In the genomic region with DNA sequence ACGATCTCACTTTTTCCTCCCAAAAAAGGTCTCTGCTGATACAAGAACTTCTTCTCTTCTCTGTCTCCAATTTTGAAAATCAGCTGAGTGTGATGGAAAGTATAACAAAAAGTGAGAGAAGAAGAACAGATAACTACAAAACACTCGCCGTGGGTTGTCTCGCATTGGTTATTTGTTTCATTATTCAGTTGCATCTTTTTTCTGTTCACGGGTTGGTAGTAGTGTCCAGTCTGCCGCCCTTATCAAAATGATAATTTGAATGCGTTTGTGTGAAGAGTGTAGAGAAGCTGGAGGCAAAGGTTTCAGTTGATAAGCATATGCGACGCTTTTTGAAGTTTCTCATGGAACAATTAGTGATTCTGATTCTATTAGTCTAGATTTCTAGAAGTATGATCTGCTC, we compare ENCODE assay signal across 6 worm cellular contexts.
TF ChIP-seq lines count a peak whose summit lies in the region.

No protein-coding gene starts in this region.

TF ChIP-seq in whole organism, L1 larva, 84 proteins besides CTCF, POLR2A, EP300 and RAD21 (continues in another document):
- TF ChIP-seq ces-1 (GFP tag; optimal IDR thresholded peaks at IDR 0.05; lab: Kevin White, UChicago) (no peak), ztf-11 (tag; optimal IDR thresholded peaks at IDR 0.05; lab: Kevin White, UChicago) (no peak), elt-3 (tag; optimal IDR thresholded peaks at IDR 0.05; lab: Kevin White, UChicago) (peak in 1 of 6 experiments; percentile 42), rnt-1 (tag; optimal IDR thresholded peaks at IDR 0.05; lab: Kevin White, UChicago) (no peak), lsy-2 (tag; optimal IDR thresholded peaks at IDR 0.05; lab: Kevin White, UChicago) (peak in 1 of 2 experiments; percentile 17), skn-1 (tag; optimal IDR thresholded peaks at IDR 0.05; lab: Kevin White, UChicago) (no peak), nhr-20 (tag; optimal IDR thresholded peaks at IDR 0.05; lab: Kevin White, UChicago) (peak; percentile 9), unc-98 (GFP tag; IDR thresholded peaks at IDR 0.05; lab: Robert Waterston, UW) (no peak), zag-1 (tag; optimal IDR thresholded peaks at IDR 0.05; lab: Kevin White, UChicago) (no peak), lin-14 (GFP tag; optimal IDR thresholded peaks at IDR 0.05; lab: Kevin White, UChicago) (peak; percentile 54), aha-1 (tag; optimal IDR thresholded peaks at IDR 0.05; lab: Kevin White, UChicago) (no peak), efl-3 (GFP tag; optimal IDR thresholded peaks at IDR 0.05; lab: Kevin White, UChicago) (no peak), mef-2 (tag; optimal IDR thresholded peaks at IDR 0.05; lab: Kevin White, UChicago) (no peak), nhr-12 (tag; optimal IDR thresholded peaks at IDR 0.05; lab: Kevin White, UChicago) (no peak), lin-35 (GFP tag; optimal IDR thresholded peaks at IDR 0.05; lab: Kevin White, UChicago) (peak in 1 of 2 experiments; percentile 51)

TF ChIP-seq in whole organism, L2 larva, 48 proteins besides CTCF, POLR2A, EP300 and RAD21:
- TF ChIP-seq skn-1 (tag; optimal IDR thresholded peaks at IDR 0.05; lab: Kevin White, UChicago), result peak; percentile 47
- TF ChIP-seq C34F6.9 (tag; optimal IDR thresholded peaks at IDR 0.05; lab: Kevin White, UChicago), result no peak
- TF ChIP-seq sma-9 (GFP tag; optimal IDR thresholded peaks at IDR 0.05; lab: Kevin White, UChicago), result peak; percentile 1
- TF ChIP-seq sma-9 (tag; optimal IDR thresholded peaks at IDR 0.05; lab: Kevin White, UChicago), result no peak
- no peak for TF ChIP-seq unc-62 (GFP tag; optimal IDR thresholded peaks at IDR 0.05; lab: Kevin White, UChicago)
- peak; percentile 8 for TF ChIP-seq sma-3 (GFP tag; optimal IDR thresholded peaks at IDR 0.05; lab: Kevin White, UChicago)
- TF ChIP-seq fos-1 (tag; optimal IDR thresholded peaks at IDR 0.05; lab: Kevin White, UChicago), result peak; percentile 92

TF ChIP-seq in whole organism, L3 larva, 47 proteins besides CTCF, POLR2A, EP300 and RAD21:
- no peak for TF ChIP-seq unc-62 (GFP tag; optimal IDR thresholded peaks at IDR 0.05; lab: Kevin White, UChicago)
- peak; percentile 86 for TF ChIP-seq elt-2 (tag; optimal IDR thresholded peaks at IDR 0.05; lab: Kevin White, UChicago)
- TF ChIP-seq mdl-1 (tag; optimal IDR thresholded peaks at IDR 0.05; lab: Kevin White, UChicago), result no peak
- no peak for TF ChIP-seq daf-12 (tag; optimal IDR thresholded peaks at IDR 0.05; lab: Kevin White, UChicago)
- no peak for TF ChIP-seq fkh-2 (tag; optimal IDR thresholded peaks at IDR 0.05; lab: Kevin White, UChicago)
- peak; percentile 37 for TF ChIP-seq nfya-1 (tag; optimal IDR thresholded peaks at IDR 0.05; lab: Kevin White, UChicago; ENCODE audit: insufficient read depth)
- peak; percentile 36 for TF ChIP-seq pha-4 (tag; optimal IDR thresholded peaks at IDR 0.05; lab: Kevin White, UChicago)
- peak; percentile 43 for TF ChIP-seq jun-1 (tag; optimal IDR thresholded peaks at IDR 0.05; lab: Kevin White, UChicago)
- peak; percentile 81 for TF ChIP-seq pqm-1 (tag; optimal IDR thresholded peaks at IDR 0.05; lab: Kevin White, UChicago)

TF ChIP-seq in whole organism, L4 larva, 104 proteins besides CTCF, POLR2A, EP300 and RAD21 (continues in another document):
- TF ChIP-seq tra-1 (GFP tag; IDR thresholded peaks at IDR 0.05; lab: Robert Waterston, UW) (0 out of 2 replicates have a peak, but pooled peaks have one; percentile 22), hlh-11 (tag; optimal IDR thresholded peaks at IDR 0.05; lab: Kevin White, UChicago) (peak; percentile 75), lin-38 (GFP tag; IDR thresholded peaks at IDR 0.05; lab: Robert Waterston, UW) (no peak), lin-1 (GFP tag; IDR thresholded peaks at IDR 0.05; lab: Robert Waterston, UW) (no peak), ctbp-1 (GFP tag; IDR thresholded peaks at IDR 0.05; lab: Robert Waterston, UW) (no peak), ceh-82 (tag; optimal IDR thresholded peaks at IDR 0.05; lab: Kevin White, UChicago) (no peak), D1046.2 (GFP tag; IDR thresholded peaks at IDR 0.05; lab: Robert Waterston, UW) (no peak), unc-62 (GFP tag; optimal IDR thresholded peaks at IDR 0.05 in 1 of 2; lab: Kevin White, UChicago) (no peak), unc-62 (tag; optimal IDR thresholded peaks at IDR 0.05; lab: Kevin White, UChicago) (no peak), daf-16 (GFP tag; optimal IDR thresholded peaks at IDR 0.05; lab: Kevin White, UChicago) (no peak), daf-16 (tag; optimal IDR thresholded peaks at IDR 0.05; lab: Kevin White, UChicago) (peak; percentile 78), ces-1 (GFP tag; optimal IDR thresholded peaks at IDR 0.05; lab: Kevin White, UChicago) (no peak), madf-9 (GFP tag; conservative IDR thresholded peaks at IDR 0.05; lab: Robert Waterston, UW) (no peak), nhr-77 (tag; optimal IDR thresholded peaks at IDR 0.05; lab: Kevin White, UChicago) (peak; percentile 68), mep-1 (tag; optimal IDR thresholded peaks at IDR 0.05; lab: Kevin White, UChicago) (peak; percentile 30), nhr-6 (tag; optimal IDR thresholded peaks at IDR 0.05; lab: Kevin White, UChicago) (peak; percentile 76), nhr-42 (GFP tag; IDR thresholded peaks at IDR 0.05; lab: Robert Waterston, UW) (no peak), mdl-1 (tag; optimal IDR thresholded peaks at IDR 0.05; lab: Kevin White, UChicago) (peak in 1 of 2 experiments; percentile 38), nhr-76 (tag; optimal IDR thresholded peaks at IDR 0.05; lab: Kevin White, UChicago) (no peak), dve-1 (tag; optimal IDR thresholded peaks at IDR 0.05; lab: Kevin White, UChicago; ENCODE audit: insufficient read depth) (peak; percentile 51)

TF ChIP-seq in whole organism, late embryonic, 69 proteins besides CTCF, POLR2A, EP300 and RAD21:
- TF ChIP-seq elt-2 (tag; optimal IDR thresholded peaks at IDR 0.05; lab: Kevin White, UChicago) (peak; percentile 47), madf-2 (tag; optimal IDR thresholded peaks at IDR 0.05; lab: Kevin White, UChicago) (no peak), pax-1 (tag; optimal IDR thresholded peaks at IDR 0.05; lab: Kevin White, UChicago) (no peak)

TF ChIP-seq in whole organism, young adult, 124 proteins besides CTCF, POLR2A, EP300 and RAD21:
- TF ChIP-seq F57A8.1 (GFP tag; optimal IDR thresholded peaks at IDR 0.05; lab: Kevin White, UChicago), result no peak
- TF ChIP-seq cebp-1 (GFP tag; IDR thresholded peaks at IDR 0.05; lab: Robert Waterston, UW), result no peak
- TF ChIP-seq cebp-1 (tag; optimal IDR thresholded peaks at IDR 0.05; lab: Kevin White, UChicago), result peak; percentile 37
- TF ChIP-seq nhr-80 (tag; optimal IDR thresholded peaks at IDR 0.05; lab: Kevin White, UChicago), result peak; percentile 91
- TF ChIP-seq dox-1 (GFP tag; IDR thresholded peaks at IDR 0.05; lab: Robert Waterston, UW), result 0 out of 2 replicates have a peak, but pooled peaks have one; percentile 43
- TF ChIP-seq F39B2.1 (GFP tag; IDR thresholded peaks at IDR 0.05; lab: Robert Waterston, UW), result no peak
TF ChIP-seq in whole organism, young adult: peak in this region for 3.
